Worm (Caenorhabditis elegans) whole organism, L4 larva: ENCODE results near the gene aip-1.

ENCODE experiments used
- F49E8.2 ChIP-seq: sonication (generic microtip); optimal IDR thresholded peaks from 2 replicates; lab custom pipeline; 2016; ENCODE audit warnings: missing compliant biosample characterization, mild to moderate bottlenecking, missing genetic modification characterization, borderline replicate concordance
- T20F7.1 ChIP-seq: fragments of 200-800 bp; sonication (Bioruptor generic); optimal IDR thresholded peaks from 2 replicates; lab custom pipeline; 2018; ENCODE audit warnings: mild to moderate bottlenecking, missing genetic modification characterization, missing compliant biosample characterization
- aha-1 ChIP-seq: fragments of 150-350 bp; peaks from one replicate; lab custom pipeline; 2014; ENCODE audit warnings: missing biosample characterization, missing genetic modification characterization
- aly-2 ChIP-seq: sonication (generic microtip); optimal IDR thresholded peaks from 2 replicates; lab custom pipeline; 2018; ENCODE audit warnings: missing biosample characterization, missing genetic modification characterization
- ama-1 ChIP-seq: fragments of 150-350 bp; optimal IDR thresholded peaks from 2 replicates; lab custom pipeline; 2014; ENCODE audit warnings: inconsistent platforms, mixed read lengths
- arid-1 ChIP-seq: fragments of 200-800 bp; sonication (Bioruptor generic); conservative IDR thresholded peaks from 2 replicates; pipeline ENCODE4 v1.3.6; 2022; ENCODE audit warnings: missing genetic modification reagents, missing genetic modification characterization, missing compliant biosample characterization
- attf-4 ChIP-seq: sonication (generic microtip); optimal IDR thresholded peaks from 3 replicates; lab custom pipeline; 2017; ENCODE audit warnings: missing biosample characterization, missing genetic modification characterization
- ceh-20 ChIP-seq: fragments of 200-800 bp; sonication (Bioruptor generic); IDR thresholded peaks from 2 replicates; pipeline ENCODE4 v1.3.6; 2022; ENCODE audit warnings: missing genetic modification reagents, missing genetic modification characterization, missing compliant biosample characterization
- ceh-32 ChIP-seq: sonication (generic microtip); optimal IDR thresholded peaks from 2 replicates; lab custom pipeline; 2016; ENCODE audit warnings: mild to moderate bottlenecking, missing genetic modification characterization, missing compliant biosample characterization; ENCODE audit not compliant: poor library complexity
- ceh-44 ChIP-seq: fragments of 200-800 bp; sonication (Bioruptor generic); IDR thresholded peaks from 2 replicates; pipeline ENCODE4 v1.3.6; 2022; ENCODE audit warnings: missing genetic modification reagents, missing genetic modification characterization, missing compliant biosample characterization
- ctbp-1 ChIP-seq: fragments of 200-800 bp; sonication (Bioruptor generic); IDR thresholded peaks from 2 replicates; pipeline ENCODE4 v1.3.6; 2022; ENCODE audit warnings: missing genetic modification reagents, missing genetic modification characterization, missing compliant biosample characterization
- daf-16 ChIP-seq, 3 experiments: sonication (generic microtip); optimal IDR thresholded peaks; 2 replicates each; lab custom pipeline; 2016 to 2017; ENCODE audit warnings: missing genetic modification characterization in 3 of 3, missing genetic modification reagents in 3 of 3, mild to moderate bottlenecking in 2 of 3, missing compliant biosample characterization in 2 of 3, missing biosample characterization in 1 of 3, moderate library complexity in 1 of 3
- daf-19 ChIP-seq: fragments of 200-800 bp; sonication (Bioruptor generic); conservative IDR thresholded peaks from 2 replicates; pipeline ENCODE4 v1.3.6; 2022; ENCODE audit warnings: missing genetic modification characterization, missing compliant biosample characterization
- dmd-6 ChIP-seq: fragments of 200-800 bp; sonication (Bioruptor generic); IDR thresholded peaks from 2 replicates; pipeline ENCODE4 v1.3.6; 2022; ENCODE audit warnings: missing genetic modification reagents, missing genetic modification characterization, missing compliant biosample characterization
- dmd-8 ChIP-seq: fragments of 200-800 bp; sonication (Bioruptor generic); IDR thresholded peaks from 2 replicates; pipeline ENCODE4 v1.3.6; 2022; ENCODE audit warnings: missing genetic modification characterization, missing compliant biosample characterization
- dpl-1 ChIP-seq: fragments of 150-350 bp; optimal IDR thresholded peaks from 2 replicates; lab custom pipeline; 2014; ENCODE audit warnings: missing biosample characterization, missing genetic modification reagents, missing genetic modification characterization
- dve-1 ChIP-seq: sonication (generic microtip); optimal IDR thresholded peaks from 2 replicates; lab custom pipeline; 2017; ENCODE audit warnings: antibody characterized with exemption, mild to moderate bottlenecking, missing genetic modification characterization, missing compliant biosample characterization; ENCODE audit not compliant: insufficient read depth
- hlh-11 ChIP-seq: fragments of 200-800 bp; sonication (Bioruptor generic); optimal IDR thresholded peaks from 2 replicates; lab custom pipeline; 2018; ENCODE audit warnings: mild to moderate bottlenecking, missing genetic modification characterization, missing compliant biosample characterization
- hlh-30 ChIP-seq: sonication (generic microtip); optimal IDR thresholded peaks from 2 replicates; lab custom pipeline; 2017; ENCODE audit warnings: antibody characterized with exemption, mild to moderate bottlenecking, missing genetic modification characterization, missing compliant biosample characterization; ENCODE audit not compliant: insufficient read depth
- hmg-1.1 ChIP-seq: fragments of 200-800 bp; sonication (Bioruptor generic); IDR thresholded peaks from 2 replicates; pipeline ENCODE4 v1.3.6; 2022; ENCODE audit warnings: missing genetic modification reagents, missing genetic modification characterization, missing compliant biosample characterization
- lim-7 ChIP-seq: fragments of 200-800 bp; sonication (Bioruptor generic); IDR thresholded peaks from 2 replicates; pipeline ENCODE4 v1.3.6; 2022; ENCODE audit warnings: missing genetic modification characterization, missing compliant biosample characterization
- lin-1 ChIP-seq: fragments of 200-800 bp; sonication (Bioruptor generic); IDR thresholded peaks from 2 replicates; pipeline ENCODE4 v1.3.6; 2022; ENCODE audit warnings: missing genetic modification reagents, missing genetic modification characterization, missing compliant biosample characterization
- lin-38 ChIP-seq: fragments of 200-800 bp; sonication (Bioruptor generic); IDR thresholded peaks from 2 replicates; pipeline ENCODE4 v1.3.6; 2022; ENCODE audit warnings: missing genetic modification reagents, missing genetic modification characterization, missing compliant biosample characterization
- lin-39 ChIP-seq: fragments of 150-350 bp; optimal IDR thresholded peaks from 2 replicates; lab custom pipeline; 2014; ENCODE audit warnings: missing biosample characterization, missing genetic modification reagents, missing genetic modification characterization
- lsy-2 ChIP-seq, 2 experiments: fragments of 150-350 bp in 1 of 2; sonication (generic microtip) in 1 of 2; optimal IDR thresholded peaks; 2 replicates each; lab custom pipeline; 2014 to 2017; ENCODE audit warnings: missing biosample characterization in 2 of 2, missing genetic modification characterization in 2 of 2
- madf-9 ChIP-seq: fragments of 200-800 bp; sonication (Bioruptor generic); conservative IDR thresholded peaks from 2 replicates; pipeline ENCODE4 v1.3.6; 2022; ENCODE audit warnings: missing genetic modification reagents, missing genetic modification characterization, missing compliant biosample characterization
- mep-1 ChIP-seq: fragments of 150-350 bp; sonication (generic microtip); optimal IDR thresholded peaks from 3 replicates; lab custom pipeline; 2014; ENCODE audit warnings: missing biosample characterization, missing genetic modification characterization
- mes-2 ChIP-seq: sonication (generic microtip); optimal IDR thresholded peaks from 2 replicates; lab custom pipeline; 2016; ENCODE audit warnings: missing genotype, mild to moderate bottlenecking, missing genetic modification characterization, missing compliant biosample characterization; ENCODE audit not compliant: poor library complexity, severe bottlenecking
- nhr-102 ChIP-seq: sonication (generic microtip); optimal IDR thresholded peaks from 2 replicates; lab custom pipeline; 2016; ENCODE audit warnings: mild to moderate bottlenecking, missing genetic modification characterization, moderate library complexity, missing compliant biosample characterization
- nhr-111 ChIP-seq: fragments of 200-800 bp; sonication (Bioruptor generic); optimal IDR thresholded peaks from 2 replicates; lab custom pipeline; 2018; ENCODE audit warnings: mild to moderate bottlenecking, missing genetic modification characterization, missing compliant biosample characterization
- nhr-28 ChIP-seq: fragments of 150-350 bp; optimal IDR thresholded peaks from 2 replicates; lab custom pipeline; 2014; ENCODE audit warnings: missing biosample characterization, missing genetic modification characterization
- nhr-42 ChIP-seq: fragments of 200-800 bp; sonication (Bioruptor generic); IDR thresholded peaks from 2 replicates; pipeline ENCODE4 v1.3.6; 2022; ENCODE audit warnings: missing genetic modification characterization, missing compliant biosample characterization
- nhr-48 ChIP-seq: sonication (generic microtip); optimal IDR thresholded peaks from 2 replicates; lab custom pipeline; 2016; ENCODE audit warnings: mild to moderate bottlenecking, missing genetic modification characterization, missing compliant biosample characterization
- nhr-6 ChIP-seq: fragments of 150-350 bp; optimal IDR thresholded peaks from 2 replicates; lab custom pipeline; 2014; ENCODE audit warnings: missing biosample characterization, missing genetic modification characterization
- pha-4 ChIP-seq, 2 experiments: fragments of 150-350 bp in 1 of 2; fragments of 200-800 bp in 1 of 2; sonication (Bioruptor generic) in 1 of 2; IDR thresholded peaks in 1 of 2; optimal IDR thresholded peaks in 1 of 2; 2 replicates each; pipeline versions ENCODE4 v1.3.6 to Lab custom; 2014 to 2022; ENCODE audit warnings: missing genetic modification characterization in 2 of 2, missing genetic modification reagents in 2 of 2, missing biosample characterization in 1 of 2, missing compliant biosample characterization in 1 of 2
- pqm-1 ChIP-seq: sonication (generic microtip); optimal IDR thresholded peaks from 2 replicates; lab custom pipeline; 2017; ENCODE audit warnings: missing biosample characterization, missing genetic modification characterization
- rbr-2 ChIP-seq: sonication (generic microtip); optimal IDR thresholded peaks from 2 replicates; lab custom pipeline; 2016; ENCODE audit warnings: missing genotype, missing genetic modification characterization, missing compliant biosample characterization
- spr-3 ChIP-seq: fragments of 200-800 bp; sonication (Bioruptor generic); optimal IDR thresholded peaks from 2 replicates; lab custom pipeline; 2018; ENCODE audit warnings: mild to moderate bottlenecking, missing genetic modification characterization, missing compliant biosample characterization
- unc-130 ChIP-seq: sonication (generic microtip); optimal IDR thresholded peaks from 2 replicates; lab custom pipeline; 2016; ENCODE audit warnings: missing genetic modification reagents, missing genetic modification characterization, missing compliant biosample characterization
- zfp-3 ChIP-seq: fragments of 200-800 bp; sonication (Bioruptor generic); conservative IDR thresholded peaks from 2 replicates; pipeline ENCODE4 v1.3.6; 2022; ENCODE audit warnings: missing genetic modification reagents, missing genetic modification characterization, missing compliant biosample characterization
- zip-11 ChIP-seq: fragments of 200-800 bp; sonication (Bioruptor generic); IDR thresholded peaks from 2 replicates; pipeline ENCODE4 v1.3.6; 2022; ENCODE audit warnings: missing genetic modification characterization, missing compliant biosample characterization
- ztf-11 ChIP-seq: fragments of 150-350 bp; optimal IDR thresholded peaks from 2 replicates; lab custom pipeline; 2014; ENCODE audit warnings: missing biosample characterization, missing genetic modification characterization

Gene aip-1

DNA sequence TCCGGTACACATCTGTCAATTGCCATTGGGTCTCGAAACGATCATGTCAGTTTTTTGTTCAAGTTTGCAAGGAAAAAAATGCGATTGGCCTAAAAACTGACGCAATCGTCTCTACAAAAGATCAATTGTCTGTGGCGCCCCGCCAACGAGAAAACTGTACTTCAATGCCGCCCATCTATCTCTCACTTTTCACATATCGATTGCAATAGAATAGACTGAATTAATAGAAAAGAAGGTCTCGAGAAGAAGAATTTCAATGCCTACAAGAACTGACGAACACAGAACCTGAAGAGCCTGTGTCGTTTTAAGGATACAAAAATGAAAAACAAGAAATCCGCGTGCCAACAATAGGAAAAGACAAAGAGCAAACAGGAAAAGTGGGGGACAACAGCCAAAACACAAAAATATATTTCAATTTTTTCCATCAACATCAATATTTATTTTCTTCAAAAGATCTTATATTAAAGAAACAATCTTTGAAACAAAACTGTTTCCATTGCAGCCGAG, 3.7 kb upstream of the aip-1 start:
- TF ChIP-seq madf-9 (no peak), daf-16 (GFP tag; optimal IDR thresholded peaks at IDR 0.05; lab: Kevin White, UChicago) (peak in 1 of 2 experiments; percentile 39), daf-16 (tag; optimal IDR thresholded peaks at IDR 0.05; lab: Kevin White, UChicago) (peak; percentile 35), daf-19 (GFP tag; lab: Robert Waterston, UW) (peak; percentile 58; the same call in 1 of the 2 replicates), ztf-11 (tag; lab: Kevin White, UChicago) (no peak), dve-1 (tag; lab: Kevin White, UChicago) (peak; percentile 87), attf-4 (no peak), ama-1 (lab: Kevin White, UChicago) (peak; percentile 90), dmd-6 (GFP tag; lab: Robert Waterston, UW) (peak; percentile 62; the same call in 1 of the 2 replicates), pha-4 (GFP tag; IDR thresholded peaks at IDR 0.05; lab: Robert Waterston, UW) (peak; percentile 35; the same call in 1 of the 2 replicates), pha-4 (tag; optimal IDR thresholded peaks at IDR 0.05; lab: Kevin White, UChicago) (no peak), ceh-44 (GFP tag; lab: Robert Waterston, UW) (no peak), nhr-42 (GFP tag; lab: Robert Waterston, UW) (no peak), ceh-20 (GFP tag; lab: Robert Waterston, UW) (0 out of 2 replicates have a peak, but pooled peaks have one; percentile 24), unc-130 (GFP tag; lab: Kevin White, UChicago) (peak; percentile 20), lim-7 (no peak), nhr-48 (peak; percentile 4), dmd-8 (GFP tag; lab: Robert Waterston, UW) (no peak), nhr-102 (tag; lab: Kevin White, UChicago) (peak; percentile 62), zfp-3 (GFP tag; lab: Robert Waterston, UW) (peak; percentile 72), ctbp-1 (GFP tag; lab: Robert Waterston, UW) (0 out of 2 replicates have a peak, but pooled peaks have one; percentile 13), hmg-1.1 (GFP tag; lab: Robert Waterston, UW) (no peak), mes-2 (peak; percentile 58), lin-1 (GFP tag; lab: Robert Waterston, UW) (no peak), lin-39 (tag; lab: Kevin White, UChicago) (no peak), nhr-111 (GFP tag; lab: Kevin White, UChicago) (no peak), aly-2 (tag; lab: Kevin White, UChicago) (no peak), spr-3 (peak; percentile 14), pqm-1 (peak; percentile 26), rbr-2 (peak; percentile 28), nhr-6 (peak; percentile 69), dpl-1 (GFP tag; lab: Kevin White, UChicago) (peak; percentile 46), F49E8.2 (tag; lab: Kevin White, UChicago) (peak; percentile 14), hlh-30 (peak; percentile 25), hlh-11 (tag; lab: Kevin White, UChicago) (peak; percentile 64), ceh-32 (tag; lab: Kevin White, UChicago) (no peak), aha-1 (tag; lab: Kevin White, UChicago) (peak; percentile 98), mep-1 (peak; percentile 21), T20F7.1 (no peak), arid-1 (GFP tag; lab: Robert Waterston, UW) (0 out of 2 replicates have a peak, but pooled peaks have one; percentile 5), lsy-2 (tag; optimal IDR thresholded peaks at IDR 0.05; lab: Kevin White, UChicago) (peak in 1 of 2 experiments; percentile 76), nhr-28 (tag; lab: Kevin White, UChicago) (peak; percentile 3), lin-38 (GFP tag; lab: Robert Waterston, UW) (peak; percentile 47), zip-11 (no peak)
